Fruit fly (Drosophila melanogaster): ENCODE results near the gene mtgo.

mtgo gene

dm6 chr2L:16519582-16520474 lies 25.0 kb upstream of the mtgo start (continued):
- TF ChIP-seq CG14050 (GFP tag; IDR thresholded peaks at IDR 0.05) = no peak
- TF ChIP-seq pho (GFP tag; optimal IDR thresholded peaks at IDR 0.05) = no peak
- peak; percentile 15 for TF ChIP-seq CG16863 (GFP tag; optimal IDR thresholded peaks at IDR 0.05)
- TF ChIP-seq pzg (GFP tag; optimal IDR thresholded peaks at IDR 0.05) = no peak
- no peak for TF ChIP-seq D (optimal IDR thresholded peaks at IDR 0.05)
- peak; percentile 18 for TF ChIP-seq D (GFP tag; optimal IDR thresholded peaks at IDR 0.05)
- TF ChIP-seq salm (tag; optimal IDR thresholded peaks at IDR 0.05) = no peak
- TF ChIP-seq Ets97D (GFP tag; optimal IDR thresholded peaks at IDR 0.05) = no peak
- TF ChIP-seq CG18011 (GFP tag; optimal IDR thresholded peaks at IDR 0.05) = no peak
- peak; percentile 36 for TF ChIP-seq CG3407 (GFP tag; optimal IDR thresholded peaks at IDR 0.05)
- TF ChIP-seq Oaz (GFP tag; IDR thresholded peaks at IDR 0.05) = no peak
- no peak for TF ChIP-seq gsb (GFP tag; IDR thresholded peaks at IDR 0.05)
- TF ChIP-seq Dad (GFP tag; optimal IDR thresholded peaks at IDR 0.05) = no peak
- 0 out of 3 replicates have a peak, but pooled peaks have one; percentile 29 for TF ChIP-seq zfh1 (GFP tag; IDR thresholded peaks at IDR 0.05)
- TF ChIP-seq klu (GFP tag; IDR thresholded peaks at IDR 0.05) = no peak
- TF ChIP-seq CHES-1-like (GFP tag; optimal IDR thresholded peaks at IDR 0.05) = no peak
- TF ChIP-seq HmgD (GFP tag; optimal IDR thresholded peaks at IDR 0.05) = no peak
- no peak for TF ChIP-seq scrt (GFP tag; optimal IDR thresholded peaks at IDR 0.05)
- TF ChIP-seq hkb (optimal IDR thresholded peaks at IDR 0.05) = no peak
- TF ChIP-seq hkb (GFP tag; IDR thresholded peaks at IDR 0.05) = peak; percentile 57; the same call in 1 of the 2 replicates
- TF ChIP-seq sens-2 (GFP tag; IDR thresholded peaks at IDR 0.05) = no peak
- TF ChIP-seq hth (optimal IDR thresholded peaks at IDR 0.05) = no peak
- no peak for TF ChIP-seq CG4854 (GFP tag; optimal IDR thresholded peaks at IDR 0.05)
- TF ChIP-seq CG32767 (GFP tag; IDR thresholded peaks at IDR 0.05) = no peak
- no peak for TF ChIP-seq CG16779 (GFP tag; IDR thresholded peaks at IDR 0.05)
- TF ChIP-seq HLH4C (GFP tag; IDR thresholded peaks at IDR 0.05; ENCODE audit: partially characterized antibody) = no peak
- TF ChIP-seq mld (GFP tag; IDR thresholded peaks at IDR 0.05; ENCODE audit: partially characterized antibody) = no peak
- TF ChIP-seq nerfin-1 (tag; optimal IDR thresholded peaks at IDR 0.05) = no peak
- no peak for TF ChIP-seq exex (tag; optimal IDR thresholded peaks at IDR 0.05)
- no peak for TF ChIP-seq Sry-δ (GFP tag; optimal IDR thresholded peaks at IDR 0.05)
- peak; percentile 16 for TF ChIP-seq CG8290 (GFP tag; optimal IDR thresholded peaks at IDR 0.05)
- TF ChIP-seq CG8290 (tag; optimal IDR thresholded peaks at IDR 0.05) = no peak
- TF ChIP-seq CG6765 (GFP tag; optimal IDR thresholded peaks at IDR 0.05) = no peak
- TF ChIP-seq crol (GFP tag; IDR thresholded peaks at IDR 0.05) = peak; percentile 62; the same call in 1 of the 2 replicates
- TF ChIP-seq Vsx1 (GFP tag; optimal IDR thresholded peaks at IDR 0.05) = no peak
- TF ChIP-seq gro (GFP tag; optimal IDR thresholded peaks at IDR 0.05) = no peak
- no peak for TF ChIP-seq GATAe (GFP tag; conservative IDR thresholded peaks at IDR 0.05)
- no peak for TF ChIP-seq dm (GFP tag; optimal IDR thresholded peaks at IDR 0.05)
- peak; percentile 4 for TF ChIP-seq sd (tag; optimal IDR thresholded peaks at IDR 0.05)
- TF ChIP-seq CG10209 (GFP tag; optimal IDR thresholded peaks at IDR 0.05) = peak; percentile 10
- TF ChIP-seq CG3995 (GFP tag; optimal IDR thresholded peaks at IDR 0.05) = no peak
- TF ChIP-seq luna (GFP tag; optimal IDR thresholded peaks at IDR 0.05) = no peak
- no peak for TF ChIP-seq HLH54F (GFP tag; optimal IDR thresholded peaks at IDR 0.05)
- 0 out of 2 replicates have a peak, but pooled peaks have one; percentile 30 for TF ChIP-seq toy (GFP tag; IDR thresholded peaks at IDR 0.05)
- TF ChIP-seq sob (GFP tag; IDR thresholded peaks at IDR 0.05) = peak; percentile 35; the same call in 1 of the 2 replicates
- TF ChIP-seq CG6791 (GFP tag; IDR thresholded peaks at IDR 0.05; ENCODE audit: partially characterized antibody) = no peak
- no peak for TF ChIP-seq emc (GFP tag; optimal IDR thresholded peaks at IDR 0.05)
- TF ChIP-seq ase (GFP tag; IDR thresholded peaks at IDR 0.05) = no peak
- TF ChIP-seq CG12104 (GFP tag; optimal IDR thresholded peaks at IDR 0.05) = peak; percentile 6
- TF ChIP-seq CG12769 (tag; optimal IDR thresholded peaks at IDR 0.05) = no peak
- peak; percentile 51 for TF ChIP-seq Nf-YC (tag; optimal IDR thresholded peaks at IDR 0.05)

Measured in whole organism, embryonic.